Worm (Caenorhabditis elegans) whole organism, L3 larva: ENCODE measurements around the gene W07A12.4.

Experiments used
- aly-2 ChIP-seq: fragments of 150-350 bp; optimal IDR thresholded peaks from 2 replicates; lab custom pipeline; 2014; ENCODE audit warnings: missing biosample characterization, missing genetic modification characterization
- ama-1 ChIP-seq: fragments of 150-350 bp; optimal IDR thresholded peaks from 2 replicates; lab custom pipeline; 2018
- ceh-82 ChIP-seq: fragments of 150-350 bp; optimal IDR thresholded peaks from 2 replicates; lab custom pipeline; 2014; ENCODE audit warnings: missing biosample characterization, missing genetic modification characterization
- elt-1 ChIP-seq: fragments of 150-350 bp; optimal IDR thresholded peaks from 2 replicates; lab custom pipeline; 2014; ENCODE audit warnings: missing biosample characterization, missing genetic modification characterization
- elt-2 ChIP-seq: sonication (generic microtip); optimal IDR thresholded peaks from 2 replicates; lab custom pipeline; 2016; ENCODE audit warnings: missing genetic modification reagents, mild to moderate bottlenecking, missing genetic modification characterization, missing compliant biosample characterization
- lin-39 ChIP-seq: fragments of 150-350 bp; optimal IDR thresholded peaks from 2 replicates; lab custom pipeline; 2018; ENCODE audit warnings: missing biosample characterization, missing genetic modification reagents, missing genetic modification characterization
- nhr-28 ChIP-seq: fragments of 150-350 bp; optimal IDR thresholded peaks from 2 replicates; lab custom pipeline; 2014; ENCODE audit warnings: missing biosample characterization, missing genetic modification characterization
- nhr-77 ChIP-seq: fragments of 150-350 bp; optimal IDR thresholded peaks from 2 replicates; lab custom pipeline; 2014; ENCODE audit warnings: missing biosample characterization, missing genetic modification characterization
- snpc-4 ChIP-seq: fragments of 150-350 bp; optimal IDR thresholded peaks from 2 replicates; lab custom pipeline; 2014; ENCODE audit warnings: missing biosample characterization, missing genetic modification characterization
- unc-39 ChIP-seq: sonication (generic microtip); optimal IDR thresholded peaks from 4 replicates; lab custom pipeline; 2017; ENCODE audit warnings: missing biosample characterization, missing genetic modification characterization
- unc-62 ChIP-seq: fragments of 150-350 bp; sonication (generic microtip); optimal IDR thresholded peaks from 4 replicates; lab custom pipeline; 2014; ENCODE audit warnings: missing biosample characterization, missing genetic modification reagents, missing genetic modification characterization
- zag-1 ChIP-seq: fragments of 150-350 bp; optimal IDR thresholded peaks from 2 replicates; lab custom pipeline; 2014; ENCODE audit warnings: missing biosample characterization, missing genetic modification characterization
- ztf-11 ChIP-seq: fragments of 150-350 bp; optimal IDR thresholded peaks from 2 replicates; lab custom pipeline; 2014; ENCODE audit warnings: missing biosample characterization, missing genetic modification characterization

DNA sequence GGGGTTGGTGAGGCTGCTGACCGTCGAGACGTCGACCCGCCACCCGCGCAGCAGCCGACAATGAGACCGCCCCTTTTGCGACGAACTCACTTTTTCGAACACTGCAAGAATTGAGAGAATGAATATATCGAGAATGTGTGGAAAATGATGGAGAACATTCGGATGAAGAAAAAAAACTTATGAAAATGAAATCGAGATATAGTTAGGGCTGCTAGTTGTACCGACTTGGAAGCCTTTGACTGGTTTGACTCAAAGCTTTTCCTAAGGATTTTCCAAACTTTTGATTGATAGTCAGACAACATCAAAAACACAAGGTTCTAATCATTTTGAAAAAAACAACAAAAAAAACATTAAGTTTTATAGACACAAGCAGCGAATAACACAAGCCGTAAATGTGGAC is 42.3 kb downstream of the W07A12.4 start, which contains the start of gene sym-2:
- TF ChIP-seq lin-39 (tag; lab: Kevin White, UChicago) (no peak), nhr-77 (no peak), ama-1 (lab: Kevin White, UChicago) (no peak), elt-2 (tag; lab: Kevin White, UChicago) (no peak), unc-39 (tag; lab: Kevin White, UChicago) (no peak), unc-62 (GFP tag; lab: Kevin White, UChicago) (no peak), aly-2 (tag; lab: Kevin White, UChicago) (no peak), ceh-82 (tag; lab: Kevin White, UChicago) (no peak), snpc-4 (no peak), nhr-28 (no peak), ztf-11 (tag; lab: Kevin White, UChicago) (no peak), elt-1 (tag; lab: Kevin White, UChicago) (no peak), zag-1 (tag; lab: Kevin White, UChicago) (no peak)
